Worm (Caenorhabditis elegans): ENCODE measurements around the gene ssp-33.

- TF ChIP-seq ref-1 (GFP tag; conservative IDR thresholded peaks at IDR 0.05) (no peak), ztf-23 (GFP tag; IDR thresholded peaks at IDR 0.05) (no peak), ztf-29 (GFP tag; IDR thresholded peaks at IDR 0.05) (no peak), flt-1 (GFP tag; IDR thresholded peaks at IDR 0.05) (no peak)
Observed at ce11 chrV:14741233-14741632, 30.1 kb downstream of the ssp-33 start, which contains the start of gene Y50E8A.6.

Data from whole organism, midembryonic.